Worm (Caenorhabditis elegans) whole organism, midembryonic: ENCODE data around the gene math-6.

Experiments used
- klf-2 ChIP-seq: fragments of 200-800 bp; sonication (Bioruptor generic); conservative IDR thresholded peaks from 2 replicates; pipeline ENCODE4 v1.3.6; 2022; ENCODE audit warnings: missing genetic modification reagents, missing genetic modification characterization, missing compliant biosample characterization
- ref-1 ChIP-seq: fragments of 200-800 bp; sonication (Bioruptor generic); conservative IDR thresholded peaks from 2 replicates; pipeline ENCODE4 v1.3.6; 2022; ENCODE audit warnings: missing genetic modification reagents, missing genetic modification characterization, missing compliant biosample characterization
- tab-1 ChIP-seq: fragments of 200-800 bp; sonication (Bioruptor generic); IDR thresholded peaks from 2 replicates; pipeline ENCODE4 v1.3.6; 2022; ENCODE audit warnings: missing genetic modification characterization, missing compliant biosample characterization

DNA sequence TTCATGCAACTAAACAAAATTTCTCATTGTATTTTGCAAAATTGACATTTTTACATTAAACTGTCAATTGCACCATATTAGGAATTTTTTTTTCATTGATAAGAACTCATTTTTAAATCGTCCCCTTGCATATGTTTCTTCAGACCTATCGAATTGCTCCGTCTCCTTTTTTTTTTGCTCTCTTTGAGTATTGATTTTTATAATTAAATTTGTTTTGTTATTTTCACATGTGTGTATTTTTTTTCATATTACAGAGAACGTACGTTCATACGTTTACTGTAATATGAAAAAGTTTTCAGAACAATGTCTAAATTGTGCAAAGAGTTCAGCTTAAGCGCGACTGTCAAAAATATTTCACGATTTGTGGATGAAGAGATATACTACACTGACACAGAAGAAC lies 15.4 kb downstream of the math-6 start, which contains the start of gene math-14:
- TF ChIP-seq ref-1: no peak
- TF ChIP-seq klf-2 (GFP tag; lab: Robert Waterston, UW): no peak
- TF ChIP-seq tab-1 (GFP tag; lab: Robert Waterston, UW): no peak
